Worm (Caenorhabditis elegans) whole organism, mixed stage, embryonic: Measurements from ENCODE around the gene F21G4.1.

Source experiments
- bed-3 ChIP-seq: fragments of 200-800 bp; sonication (Bioruptor generic); optimal IDR thresholded peaks from 3 replicates; lab custom pipeline; 2018; ENCODE audit warnings: mild to moderate bottlenecking, missing genetic modification characterization, moderate library complexity, missing compliant biosample characterization
- blmp-1 ChIP-seq: fragments of 150-350 bp; optimal IDR thresholded peaks from 2 replicates; lab custom pipeline; 2014; ENCODE audit warnings: missing biosample characterization, missing genetic modification characterization
- ceh-43 ChIP-seq: fragments of 200-800 bp; sonication (Bioruptor generic); optimal IDR thresholded peaks from 2 replicates; lab custom pipeline; 2018; ENCODE audit warnings: mild to moderate bottlenecking, missing genetic modification characterization, moderate library complexity, missing compliant biosample characterization
- ceh-83 ChIP-seq: fragments of 200-800 bp; sonication (Bioruptor generic); optimal IDR thresholded peaks from 2 replicates; lab custom pipeline; 2018; ENCODE audit warnings: mild to moderate bottlenecking, missing genetic modification characterization, missing compliant biosample characterization
- ces-1 ChIP-seq: fragments of 150-350 bp; optimal IDR thresholded peaks from 2 replicates; lab custom pipeline; 2014; ENCODE audit warnings: missing biosample characterization, missing genetic modification reagents, missing genetic modification characterization
- drap-1 ChIP-seq: fragments of 200-800 bp; sonication (Bioruptor generic); optimal IDR thresholded peaks from 3 replicates; lab custom pipeline; 2018; ENCODE audit warnings: mild to moderate bottlenecking, missing genetic modification characterization, missing compliant biosample characterization
- elt-1 ChIP-seq: sonication (generic microtip); optimal IDR thresholded peaks from 2 replicates; lab custom pipeline; 2017; ENCODE audit warnings: missing genetic modification characterization, mild to moderate bottlenecking, missing compliant biosample characterization, antibody characterized with exemption, moderate library complexity, borderline replicate concordance; ENCODE audit not compliant: insufficient read depth
- flh-1 ChIP-seq: fragments of 200-800 bp; sonication (Bioruptor generic); optimal IDR thresholded peaks from 2 replicates; lab custom pipeline; 2018; ENCODE audit warnings: mild to moderate bottlenecking, missing genetic modification characterization, moderate library complexity, missing compliant biosample characterization
- ham-2 ChIP-seq: fragments of 200-800 bp; sonication (Bioruptor generic); optimal IDR thresholded peaks from 2 replicates; lab custom pipeline; 2018; ENCODE audit warnings: mild to moderate bottlenecking, missing genetic modification characterization, missing compliant biosample characterization
- hlh-1 ChIP-seq: fragments of 150-350 bp; optimal IDR thresholded peaks from 2 replicates; lab custom pipeline; 2014; ENCODE audit warnings: missing biosample characterization, missing genetic modification reagents, missing genetic modification characterization
- lin-13 ChIP-seq: fragments of 150-350 bp; optimal IDR thresholded peaks from 2 replicates; lab custom pipeline; 2014; ENCODE audit warnings: missing biosample characterization, missing genetic modification characterization
- lin-32 ChIP-seq: fragments of 200-800 bp; sonication (Bioruptor generic); optimal IDR thresholded peaks from 2 replicates; lab custom pipeline; 2018; ENCODE audit warnings: mild to moderate bottlenecking, missing genetic modification characterization, missing compliant biosample characterization
- lsy-2 ChIP-seq: fragments of 150-350 bp; optimal IDR thresholded peaks from 2 replicates; lab custom pipeline; 2014; ENCODE audit warnings: missing biosample characterization, missing genetic modification characterization
- mab-5 ChIP-seq: fragments of 150-350 bp; optimal IDR thresholded peaks from 2 replicates; lab custom pipeline; 2014; ENCODE audit warnings: missing biosample characterization, missing genetic modification characterization
- mep-1 ChIP-seq: fragments of 150-350 bp; optimal IDR thresholded peaks from 2 replicates; lab custom pipeline; 2017; ENCODE audit warnings: missing biosample characterization, missing genetic modification reagents, missing genetic modification characterization, inconsistent platforms
- mls-2 ChIP-seq: sonication (generic microtip); optimal IDR thresholded peaks from 2 replicates; lab custom pipeline; 2016; ENCODE audit warnings: mild to moderate bottlenecking, missing genetic modification characterization, moderate library complexity, missing compliant biosample characterization
- nhr-12 ChIP-seq: fragments of 150-350 bp; optimal IDR thresholded peaks from 2 replicates; lab custom pipeline; 2014; ENCODE audit warnings: missing biosample characterization, missing genetic modification characterization
- nhr-2 ChIP-seq: fragments of 150-350 bp; optimal IDR thresholded peaks from 2 replicates; lab custom pipeline; 2014; ENCODE audit warnings: missing biosample characterization, missing genetic modification characterization
- nhr-237 ChIP-seq: fragments of 150-350 bp; optimal IDR thresholded peaks from 2 replicates; lab custom pipeline; 2014; ENCODE audit warnings: missing biosample characterization, missing genetic modification characterization
- pha-4 ChIP-seq: fragments of 150-350 bp; optimal IDR thresholded peaks from 2 replicates; lab custom pipeline; 2018; ENCODE audit warnings: missing biosample characterization, missing genetic modification reagents, missing genetic modification characterization
- sem-2 ChIP-seq: fragments of 200-800 bp; sonication (Bioruptor generic); optimal IDR thresholded peaks from 2 replicates; lab custom pipeline; 2018; ENCODE audit warnings: mild to moderate bottlenecking, missing genetic modification characterization, missing compliant biosample characterization
- snpc-4 ChIP-seq: fragments of 150-350 bp; optimal IDR thresholded peaks from 2 replicates; lab custom pipeline; 2014; ENCODE audit warnings: missing biosample characterization, missing genetic modification characterization
- sptf-1 ChIP-seq: sonication (generic microtip); optimal IDR thresholded peaks from 2 replicates; lab custom pipeline; 2017; ENCODE audit warnings: mild to moderate bottlenecking, missing genetic modification characterization, moderate library complexity, missing compliant biosample characterization
- tbx-8 ChIP-seq: fragments of 200-800 bp; sonication (Bioruptor generic); optimal IDR thresholded peaks from 2 replicates; lab custom pipeline; 2018; ENCODE audit warnings: mild to moderate bottlenecking, missing genetic modification characterization, moderate library complexity, missing compliant biosample characterization
- unc-120 ChIP-seq: sonication (generic microtip); optimal IDR thresholded peaks from 2 replicates; lab custom pipeline; 2017; ENCODE audit warnings: missing genetic modification characterization, missing compliant biosample characterization; ENCODE audit not compliant: poor library complexity, severe bottlenecking
- unc-62 ChIP-seq: fragments of 150-350 bp; optimal IDR thresholded peaks from 2 replicates; lab custom pipeline; 2014; ENCODE audit warnings: missing biosample characterization, missing genetic modification reagents, missing genetic modification characterization
- zip-8 ChIP-seq: fragments of 150-350 bp; optimal IDR thresholded peaks from 2 replicates; lab custom pipeline; 2014; ENCODE audit warnings: missing biosample characterization, missing genetic modification characterization
- ztf-11 ChIP-seq: fragments of 150-350 bp; optimal IDR thresholded peaks from 2 replicates; lab custom pipeline; 2014; ENCODE audit warnings: missing biosample characterization, missing genetic modification characterization

F21G4.1 gene

ce11 chrX:9862916-9863624 lies 29.1 kb downstream of the F21G4.1 start, which contains the start of the genes gst-36 and R07B1.5:
TSS of gene gst-36 (minus strand) at chrX:9862960.
TSS of gene R07B1.5 (plus strand) at chrX:9863580.
- TF ChIP-seq ham-2 (GFP tag; lab: Kevin White, UChicago) = no peak
- no peak for TF ChIP-seq elt-1 (tag; lab: Kevin White, UChicago)
- no peak for TF ChIP-seq flh-1 (GFP tag; lab: Kevin White, UChicago)
- no peak for TF ChIP-seq lsy-2 (tag; lab: Kevin White, UChicago)
- no peak for TF ChIP-seq ztf-11 (tag; lab: Kevin White, UChicago)
- TF ChIP-seq ceh-43 = no peak
- TF ChIP-seq nhr-237 (tag; lab: Kevin White, UChicago) = no peak
- no peak for TF ChIP-seq mls-2 (tag; lab: Kevin White, UChicago)
- no peak for TF ChIP-seq unc-62
- no peak for TF ChIP-seq lin-32
- no peak for TF ChIP-seq nhr-12 (tag; lab: Kevin White, UChicago)
- TF ChIP-seq lin-13 (tag; lab: Kevin White, UChicago) = no peak
- TF ChIP-seq ceh-83 (GFP tag; lab: Kevin White, UChicago) = no peak
- no peak for TF ChIP-seq pha-4 (tag; lab: Kevin White, UChicago)
- no peak for TF ChIP-seq sem-2

DNA sequence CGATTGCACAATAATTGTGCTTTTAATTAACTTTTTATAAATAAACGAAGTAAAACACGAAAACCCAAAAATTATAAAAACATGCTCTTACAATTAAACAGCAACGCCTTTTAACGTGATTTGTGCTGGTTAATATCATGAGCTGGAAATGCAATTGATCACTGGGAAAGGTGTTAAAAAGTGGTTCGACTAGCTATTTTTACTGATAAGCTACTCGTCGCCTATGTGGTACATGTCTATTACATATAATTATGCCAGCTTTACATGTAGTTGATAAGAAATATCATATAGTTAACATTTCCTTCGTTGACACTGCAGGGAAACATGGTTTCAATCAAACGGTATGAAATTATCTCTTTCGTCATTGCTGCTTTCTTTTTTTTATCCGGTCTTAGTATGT lies 34.1 kb downstream of the F21G4.1 start, which contains the start of gene scav-5:
TSS of gene scav-5 (plus strand) at position 297 of the 400 bp plus-strand sequence.
- TF ChIP-seq ham-2 (GFP tag; lab: Kevin White, UChicago) (no peak), snpc-4 (tag; lab: Kevin White, UChicago) (no peak), blmp-1 (no peak), mls-2 (tag; lab: Kevin White, UChicago) (no peak), flh-1 (GFP tag; lab: Kevin White, UChicago) (no peak), ces-1 (GFP tag; lab: Kevin White, UChicago) (no peak), unc-62 (no peak)

DNA sequence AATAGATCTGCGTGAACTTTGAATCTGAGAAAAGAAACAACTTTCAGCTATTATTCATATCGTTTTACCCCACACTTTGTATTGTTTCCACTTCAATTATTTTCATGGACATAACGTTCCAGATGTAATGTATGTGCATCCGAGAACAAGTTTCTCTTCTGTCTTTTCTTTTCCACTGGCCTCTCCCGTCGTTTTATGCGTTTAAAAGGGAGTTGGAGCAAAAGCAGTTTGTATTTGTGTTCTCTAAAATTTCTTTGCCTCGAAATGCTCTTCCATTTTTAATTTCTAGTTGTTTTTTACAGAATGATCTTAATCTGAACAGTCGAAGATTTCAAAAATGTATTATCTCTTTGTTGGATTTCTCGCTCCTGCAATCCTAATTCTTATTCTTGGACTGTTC lies 35.5 kb downstream of the F21G4.1 start, which contains the start of gene R07B1.11:
TSS of gene R07B1.11 (plus strand) at position 301 of the 400 bp plus-strand sequence.
- no peak for TF ChIP-seq flh-1 (GFP tag; lab: Kevin White, UChicago)
- TF ChIP-seq nhr-12 (tag; lab: Kevin White, UChicago) = no peak
- TF ChIP-seq unc-62 = no peak
- TF ChIP-seq mab-5 (tag; lab: Kevin White, UChicago) = no peak
- TF ChIP-seq lin-13 (tag; lab: Kevin White, UChicago) = no peak
- TF ChIP-seq tbx-8 (GFP tag; lab: Kevin White, UChicago) = no peak
- no peak for TF ChIP-seq sem-2

ce11 chrX:9851745-9852330 lies 40.3 kb downstream of the F21G4.1 start, which contains the start of gene lec-7:
TSS of gene lec-7 (plus strand) at chrX:9852041.
- TF ChIP-seq sem-2 (no peak), flh-1 (GFP tag; lab: Kevin White, UChicago) (no peak), sptf-1 (tag; lab: Kevin White, UChicago) (no peak), mep-1 (tag; lab: Kevin White, UChicago) (no peak), unc-120 (tag; lab: Kevin White, UChicago) (no peak), tbx-8 (GFP tag; lab: Kevin White, UChicago) (no peak), lsy-2 (tag; lab: Kevin White, UChicago) (no peak), zip-8 (peak; percentile 57)

DNA sequence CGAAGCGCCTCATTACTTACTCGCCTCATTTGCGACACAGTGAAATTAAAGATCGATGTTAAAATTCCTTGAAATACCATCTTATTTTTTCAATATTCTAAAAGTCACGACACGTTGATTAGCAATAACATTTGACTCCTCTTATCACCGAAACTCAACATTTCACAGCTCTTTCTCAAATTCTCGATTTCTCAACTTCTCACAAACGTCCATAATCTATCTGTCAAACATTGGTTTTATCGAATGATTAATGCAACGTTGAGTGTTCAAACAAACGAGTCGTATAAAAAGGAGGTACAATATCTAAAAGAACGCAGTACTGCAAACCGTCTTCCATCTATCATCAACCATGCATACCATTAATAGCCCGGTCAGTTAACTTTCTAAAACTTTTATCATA lies 41.9 kb downstream of the F21G4.1 start, which contains the start of gene lec-8:
TSS of gene lec-8 (plus strand) at position 314 of the 400 bp plus-strand sequence.
- TF ChIP-seq drap-1 (no peak), lin-13 (tag; lab: Kevin White, UChicago) (no peak), elt-1 (tag; lab: Kevin White, UChicago) (no peak), blmp-1 (no peak), nhr-12 (tag; lab: Kevin White, UChicago) (no peak), ceh-43 (no peak), pha-4 (tag; lab: Kevin White, UChicago) (no peak), tbx-8 (GFP tag; lab: Kevin White, UChicago) (no peak), sptf-1 (tag; lab: Kevin White, UChicago) (no peak), ztf-11 (tag; lab: Kevin White, UChicago) (no peak), nhr-2 (tag; lab: Kevin White, UChicago) (no peak), nhr-237 (tag; lab: Kevin White, UChicago) (no peak), ces-1 (GFP tag; lab: Kevin White, UChicago) (no peak), mep-1 (tag; lab: Kevin White, UChicago) (no peak), snpc-4 (tag; lab: Kevin White, UChicago) (no peak), bed-3 (GFP tag; lab: Kevin White, UChicago) (no peak), unc-62 (no peak), hlh-1 (tag; lab: Kevin White, UChicago) (no peak)
